Fruit fly (Drosophila melanogaster): Measurements from ENCODE around the gene RabGGTb.

dm6 chr2L:2855773-2856615 lies 22.9 kb upstream of the RabGGTb start, which contains the start of the genes CG3104 and RpS21:
- no peak for TF ChIP-seq CG8478 (optimal IDR thresholded peaks at IDR 0.05)
- peak; percentile 92 to 95 for TF ChIP-seq CTCF (optimal IDR thresholded peaks at IDR 0.05)

Data from S2 (cell line).